Worm (Caenorhabditis elegans): ENCODE results near the gene rpl-22.
A peak's percentile ranks its signal among the peaks of the same experiment; 100 is the strongest.

Gene rpl-22

ce11 chrII:5067927-5068326, 12.5 kb downstream of the rpl-22 start, which contains the start of gene C27A2.8:
C27A2.8 (minus strand) TSS chrII:5068043.
- TF ChIP-seq madf-5 (GFP tag; IDR thresholded peaks at IDR 0.05) (no peak), Y105C5A.15 (GFP tag; IDR thresholded peaks at IDR 0.05) (no peak)

- TF ChIP-seq nhr-48 (tag; optimal IDR thresholded peaks at IDR 0.05) = no peak
- TF ChIP-seq tag-97 (GFP tag; IDR thresholded peaks at IDR 0.05) = no peak
- peak; percentile 14 for TF ChIP-seq aha-1 (tag)
Measured at ce11 chrII:5069525-5069924, 14.1 kb downstream of the rpl-22 start, which contains the start of gene idpb-2. idpb-2 (minus strand) TSS chrII:5069625.

DNA sequence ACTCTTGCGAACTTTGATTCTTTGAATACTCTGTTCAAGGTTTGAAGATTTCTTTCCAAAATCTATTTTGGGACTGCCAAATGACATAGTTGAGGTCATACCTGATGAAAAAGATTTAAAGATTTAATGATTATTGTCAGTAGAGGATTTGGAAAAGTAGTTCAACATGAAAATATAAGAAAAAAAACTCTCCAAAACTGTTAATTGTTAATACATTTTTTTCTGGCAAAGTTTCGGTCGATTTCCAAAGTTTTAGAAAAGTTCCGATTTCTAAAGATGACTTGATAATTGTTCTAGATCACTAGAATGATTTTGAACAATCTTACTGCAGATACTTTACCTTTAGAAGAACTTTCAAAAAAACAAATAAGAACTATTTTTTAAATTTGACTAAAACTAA, 15.8 kb downstream of the rpl-22 start, which contains the start of gene C27A2.7:
TSS of gene C27A2.7 (minus strand) at position 101 of the 400 bp plus-strand sequence.
- TF ChIP-seq lir-3 (tag; optimal IDR thresholded peaks at IDR 0.05) (no peak), unc-130 (GFP tag; optimal IDR thresholded peaks at IDR 0.05) (no peak), F26F4.8 (GFP tag; conservative IDR thresholded peaks at IDR 0.05) (no peak), fos-1 (tag; optimal IDR thresholded peaks at IDR 0.05) (no peak), tra-1 (GFP tag; IDR thresholded peaks at IDR 0.05) (no peak), ZK337.2 (GFP tag; IDR thresholded peaks at IDR 0.05) (no peak), spr-1 (tag; optimal IDR thresholded peaks at IDR 0.05) (no peak), mep-1 (tag; optimal IDR thresholded peaks at IDR 0.05) (no peak), ceh-28 (tag; optimal IDR thresholded peaks at IDR 0.05) (no peak), attf-4 (tag; optimal IDR thresholded peaks at IDR 0.05) (no peak), ceh-82 (tag; optimal IDR thresholded peaks at IDR 0.05) (no peak), nhr-41 (GFP tag; IDR thresholded peaks at IDR 0.05) (no peak), ctbp-1 (GFP tag; IDR thresholded peaks at IDR 0.05) (no peak)

DNA sequence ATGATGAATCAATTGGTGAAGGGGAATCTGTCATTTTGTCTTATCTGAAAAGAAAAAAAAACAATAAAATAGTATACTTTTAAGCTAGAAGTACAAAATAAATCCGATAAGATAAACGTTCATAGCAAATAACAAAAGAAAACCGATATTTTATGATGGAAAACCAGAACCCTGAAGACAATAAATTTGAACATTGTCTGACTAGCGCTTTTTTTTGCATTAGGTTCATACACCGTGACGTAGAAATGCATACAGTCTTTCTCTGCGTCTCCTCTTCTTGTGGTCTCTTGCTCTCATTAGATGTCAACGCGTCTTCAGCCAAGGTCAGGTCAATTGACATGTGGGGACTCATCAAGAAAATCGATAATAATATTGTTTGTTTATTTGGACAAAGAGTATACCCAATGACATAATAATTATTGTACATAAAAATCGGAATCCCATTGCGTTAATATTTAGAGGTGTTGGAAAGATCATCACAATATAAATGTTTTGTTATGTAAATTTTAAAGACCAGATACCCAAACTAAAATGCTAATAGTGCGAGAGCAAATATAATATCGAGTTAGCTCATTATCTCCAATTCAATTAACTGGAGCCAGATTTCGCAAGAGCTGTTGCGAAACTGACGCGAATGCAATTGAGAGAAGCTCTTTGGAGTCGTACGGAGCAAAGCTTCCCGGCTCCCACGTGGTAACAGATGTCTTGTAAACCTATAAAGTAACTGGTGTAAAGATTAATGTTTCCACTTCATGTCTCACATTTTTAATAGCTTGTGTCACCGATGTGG, 25.9 kb downstream of the rpl-22 start, which contains the start of gene dsh-2:
TSS of gene dsh-2 (minus strand) at position 51 of the 790 bp plus-strand sequence.
- no peak for TF ChIP-seq mdt-29 (GFP tag; IDR thresholded peaks at IDR 0.05)
- peak; percentile 70 for TF ChIP-seq dve-1 (tag; optimal IDR thresholded peaks at IDR 0.05; ENCODE audit: insufficient read depth)
- no peak for TF ChIP-seq nhr-42 (GFP tag; IDR thresholded peaks at IDR 0.05)
- peak; percentile 27 for TF ChIP-seq aha-1 (tag)
- peak; percentile 55 for TF ChIP-seq hlh-11 (tag; optimal IDR thresholded peaks at IDR 0.05)
- TF ChIP-seq mes-2 (tag; optimal IDR thresholded peaks at IDR 0.05; ENCODE audit: poor library complexity, severe bottlenecking) = peak; percentile 85
- no peak for TF ChIP-seq ceh-44 (GFP tag; IDR thresholded peaks at IDR 0.05)
- TF ChIP-seq mdl-1 (tag; optimal IDR thresholded peaks at IDR 0.05) = peak in 1 of 2 experiments; percentile 30
- no peak for TF ChIP-seq daf-16 (GFP tag; optimal IDR thresholded peaks at IDR 0.05)
- TF ChIP-seq daf-16 (tag; optimal IDR thresholded peaks at IDR 0.05) = peak; percentile 50
- TF ChIP-seq Y105C5A.15 (GFP tag; IDR thresholded peaks at IDR 0.05) = no peak
- TF ChIP-seq rbr-2 (tag; optimal IDR thresholded peaks at IDR 0.05) = peak; percentile 26
- TF ChIP-seq nhr-6 (tag; optimal IDR thresholded peaks at IDR 0.05) = peak; percentile 57
- no peak for TF ChIP-seq tag-97 (GFP tag; IDR thresholded peaks at IDR 0.05)
- TF ChIP-seq pha-4 (GFP tag; IDR thresholded peaks at IDR 0.05) = no peak
- TF ChIP-seq pha-4 (tag; optimal IDR thresholded peaks at IDR 0.05) = peak; percentile 43
- peak; percentile 55 for TF ChIP-seq lin-38 (GFP tag; IDR thresholded peaks at IDR 0.05)
- peak; percentile 64 for TF ChIP-seq mxl-3 (GFP tag; optimal IDR thresholded peaks at IDR 0.05)
- TF ChIP-seq lin-1 (GFP tag; IDR thresholded peaks at IDR 0.05) = no peak
- TF ChIP-seq lin-13 (GFP tag; optimal IDR thresholded peaks at IDR 0.05) = peak; percentile 34
- TF ChIP-seq T26A8.4 (GFP tag; IDR thresholded peaks at IDR 0.05) = no peak
- peak; percentile 13; the same call in 1 of the 2 replicates for TF ChIP-seq dmd-6 (GFP tag; IDR thresholded peaks at IDR 0.05)
- peak; percentile 77 for TF ChIP-seq dpl-1 (GFP tag; optimal IDR thresholded peaks at IDR 0.05)
- peak; percentile 42 for TF ChIP-seq nhr-28 (tag; optimal IDR thresholded peaks at IDR 0.05)
- TF ChIP-seq ama-1 (optimal IDR thresholded peaks at IDR 0.05) = no peak
- TF ChIP-seq duxl-1 (tag; optimal IDR thresholded peaks at IDR 0.05; ENCODE audit: poor library complexity) = peak; percentile 45
- TF ChIP-seq lsy-2 (tag; optimal IDR thresholded peaks at IDR 0.05) = peak in 1 of 2 experiments; percentile 73
- no peak for TF ChIP-seq pqm-1 (tag; optimal IDR thresholded peaks at IDR 0.05)
- peak in 1 of 2 experiments; percentile 92 for TF ChIP-seq unc-62 (GFP tag; optimal IDR thresholded peaks at IDR 0.05 in 1 of 2)
- TF ChIP-seq unc-62 (tag; optimal IDR thresholded peaks at IDR 0.05) = no peak
- TF ChIP-seq hlh-30 (tag; optimal IDR thresholded peaks at IDR 0.05; ENCODE audit: insufficient read depth) = peak; percentile 84
